Worm (Caenorhabditis elegans) whole organism, midembryonic: ENCODE measurements around the gene fbxc-14.

Experiments used
- T22C8.4 ChIP-seq: fragments of 200-800 bp; sonication (Bioruptor generic); IDR thresholded peaks from 2 replicates; pipeline ENCODE4 v1.3.6; 2022; ENCODE audit warnings: missing genetic modification characterization, missing compliant biosample characterization
- cog-1 ChIP-seq: sonication (generic microtip); optimal IDR thresholded peaks from 2 replicates; lab custom pipeline; 2016; ENCODE audit warnings: missing genetic modification characterization, missing compliant biosample characterization
- flt-1 ChIP-seq: fragments of 200-800 bp; sonication (Bioruptor generic); IDR thresholded peaks from 2 replicates; pipeline ENCODE4 v1.3.6; 2022; ENCODE audit warnings: missing genetic modification characterization, missing compliant biosample characterization
- ref-1 ChIP-seq: fragments of 200-800 bp; sonication (Bioruptor generic); conservative IDR thresholded peaks from 2 replicates; pipeline ENCODE4 v1.3.6; 2022; ENCODE audit warnings: missing genetic modification reagents, missing genetic modification characterization, missing compliant biosample characterization
- tab-1 ChIP-seq: fragments of 200-800 bp; sonication (Bioruptor generic); IDR thresholded peaks from 2 replicates; pipeline ENCODE4 v1.3.6; 2022; ENCODE audit warnings: missing genetic modification characterization, missing compliant biosample characterization
- ztf-23 ChIP-seq: fragments of 200-800 bp; sonication (Bioruptor generic); IDR thresholded peaks from 2 replicates; pipeline ENCODE4 v1.3.6; 2022; ENCODE audit warnings: missing genetic modification reagents, missing genetic modification characterization, missing compliant biosample characterization
- ztf-29 ChIP-seq: fragments of 200-800 bp; sonication (Bioruptor generic); IDR thresholded peaks from 2 replicates; pipeline ENCODE4 v1.3.6; 2022; ENCODE audit warnings: missing genetic modification reagents, missing genetic modification characterization, missing compliant biosample characterization

DNA sequence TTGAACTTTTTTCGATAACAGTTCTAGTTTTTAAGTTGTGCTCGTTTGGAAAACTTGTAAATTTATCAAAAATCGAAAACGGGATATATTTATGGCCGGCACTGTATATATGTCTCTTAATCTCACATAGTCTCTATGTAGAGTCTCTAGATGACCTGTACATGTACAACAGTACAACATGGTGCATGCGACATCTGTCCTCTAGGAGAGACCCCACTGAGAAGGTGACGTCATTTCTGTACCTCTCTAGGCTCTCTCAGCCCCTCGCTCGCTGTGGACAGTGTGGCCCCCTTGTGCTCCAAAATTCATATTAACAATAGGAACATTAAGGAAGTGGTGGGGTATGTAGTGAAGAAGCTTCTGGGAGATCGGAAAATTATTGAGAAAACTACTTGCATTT lies 36.8 kb upstream of the fbxc-14 start:
- TF ChIP-seq cog-1 (tag; lab: Kevin White, UChicago) (no peak), ztf-23 (GFP tag; lab: Robert Waterston, UW) (no peak), ztf-29 (GFP tag; lab: Robert Waterston, UW) (no peak), ref-1 (GFP tag; lab: Robert Waterston, UW) (no peak), tab-1 (no peak), flt-1 (peak; percentile 54; the same call in 1 of the 2 replicates), T22C8.4 (GFP tag; lab: Robert Waterston, UW) (no peak)
